Worm (Caenorhabditis elegans): ENCODE measurements around the gene Y17G9A.4.

DNA sequence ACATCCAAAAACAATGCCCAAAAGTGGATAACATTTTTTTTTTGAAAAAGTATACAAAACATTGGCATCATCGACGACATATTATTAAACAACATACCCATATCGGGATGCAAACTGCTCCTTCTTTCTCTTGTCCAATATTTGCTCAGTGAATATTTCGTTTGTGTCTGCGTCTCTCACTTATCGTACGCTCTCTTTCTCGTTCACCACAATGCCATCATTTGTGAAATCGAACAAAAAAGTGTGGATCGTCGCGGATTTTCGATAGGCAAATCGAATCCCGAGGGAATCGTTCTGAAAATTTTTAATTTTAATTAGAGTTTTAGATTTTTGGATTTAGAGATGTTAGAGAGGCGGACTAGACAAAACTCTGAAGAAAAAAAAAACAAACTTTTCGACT lies 14.6 kb downstream of the Y17G9A.4 start, which contains the start of gene tat-2:
- TF ChIP-seq ama-1 (optimal IDR thresholded peaks at IDR 0.05) (no peak), ahr-1 (tag; optimal IDR thresholded peaks at IDR 0.05) (no peak), sdc-2 (tag; optimal IDR thresholded peaks at IDR 0.05) (no peak), ceh-2 (tag; optimal IDR thresholded peaks at IDR 0.05) (no peak), ceh-19 (GFP tag; optimal IDR thresholded peaks at IDR 0.05) (no peak), unc-42 (tag; optimal IDR thresholded peaks at IDR 0.05) (no peak)
